Worm (Caenorhabditis elegans): Measurements from ENCODE around the gene his-48.

ce11 chrIV:11296787-11297186, 27.8 kb upstream of the his-48 start, which contains the start of gene mttu-1:
- TF ChIP-seq lin-11 (tag; optimal IDR thresholded peaks at IDR 0.05): no peak
- no peak for TF ChIP-seq unc-55 (GFP tag; optimal IDR thresholded peaks at IDR 0.05)
- TF ChIP-seq ama-1 (optimal IDR thresholded peaks at IDR 0.05): no peak
- TF ChIP-seq pqm-1 (tag; optimal IDR thresholded peaks at IDR 0.05): no peak
- TF ChIP-seq npax-4 (tag; optimal IDR thresholded peaks at IDR 0.05): no peak
- TF ChIP-seq nhr-11 (tag; optimal IDR thresholded peaks at IDR 0.05): no peak
- TF ChIP-seq hlh-6 (tag; optimal IDR thresholded peaks at IDR 0.05): no peak
- no peak for TF ChIP-seq pax-1 (tag; optimal IDR thresholded peaks at IDR 0.05)
